Worm (Caenorhabditis elegans) whole organism, L4/young adult: ENCODE measurements around the gene Y41C4A.22.

Experiments used
- W03F9.2 ChIP-seq: fragments of 150-350 bp; optimal IDR thresholded peaks from 2 replicates; lab custom pipeline; 2014; ENCODE audit warnings: missing biosample characterization, missing genetic modification characterization
- dao-5 ChIP-seq: sonication (generic microtip); optimal IDR thresholded peaks from 2 replicates; lab custom pipeline; 2016; ENCODE audit warnings: missing genotype, missing genetic modification characterization, moderate library complexity, missing compliant biosample characterization
- him-1 ChIP-seq: sonication (generic microtip); optimal IDR thresholded peaks from 2 replicates; lab custom pipeline; 2016; ENCODE audit warnings: missing genotype, missing genetic modification reagents, missing genetic modification characterization, missing compliant biosample characterization

Gene Y41C4A.22

ce11 chrIII:11684770-11685169, 10.3 kb upstream of the Y41C4A.22 start:
- TF ChIP-seq him-1 (tag; lab: Kevin White, UChicago) (no peak), W03F9.2 (tag; lab: Kevin White, UChicago) (no peak), dao-5 (tag; lab: Kevin White, UChicago) (no peak)

DNA sequence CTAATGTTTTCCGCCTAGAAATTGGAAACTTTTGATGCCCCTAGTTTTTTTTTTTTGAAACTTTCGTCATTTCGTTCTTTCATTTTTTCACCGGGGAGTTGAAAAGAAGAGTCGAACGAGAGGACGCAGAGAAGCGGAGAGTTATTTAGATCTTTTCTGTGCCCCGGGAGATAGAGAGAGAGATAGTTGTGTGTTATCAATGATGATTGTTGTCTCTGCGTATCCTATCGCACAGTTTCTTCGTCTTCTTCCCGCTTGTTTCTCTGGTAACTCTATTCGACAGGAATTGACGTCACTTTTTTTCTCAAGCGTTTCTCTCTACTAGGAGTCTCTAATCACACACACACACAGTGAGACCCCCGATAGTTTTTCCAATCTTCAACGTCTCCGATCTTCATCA, 5.8 kb upstream of the Y41C4A.22 start:
- TF ChIP-seq dao-5 (tag; lab: Kevin White, UChicago) = no peak
- peak; percentile 48 for TF ChIP-seq W03F9.2 (tag; lab: Kevin White, UChicago)
- TF ChIP-seq him-1 (tag; lab: Kevin White, UChicago) = no peak

DNA sequence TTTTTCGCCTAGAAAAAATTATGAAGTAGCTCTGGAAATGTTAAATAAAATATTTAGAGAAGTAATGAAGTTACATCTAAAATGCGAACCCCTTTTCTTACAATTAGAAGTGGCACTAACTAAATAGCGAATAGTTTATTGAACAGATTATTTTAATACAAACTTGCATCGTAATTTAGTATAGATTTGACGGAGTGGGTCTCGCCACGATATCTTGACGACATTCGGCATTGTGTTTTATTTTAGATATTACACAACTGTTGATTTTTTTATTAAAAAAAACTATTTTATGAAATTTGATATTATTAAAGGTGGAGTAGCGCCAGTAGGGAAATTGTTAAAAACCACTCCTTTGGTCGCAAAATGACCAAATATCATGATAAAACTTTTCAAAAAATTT, 5.2 kb upstream of the Y41C4A.22 start:
- TF ChIP-seq him-1 (tag; lab: Kevin White, UChicago) (no peak), W03F9.2 (tag; lab: Kevin White, UChicago) (no peak), dao-5 (tag; lab: Kevin White, UChicago) (no peak)

ce11 chrIII:11692380-11692779, 2.7 kb upstream of the Y41C4A.22 start:
- TF ChIP-seq W03F9.2 (tag; lab: Kevin White, UChicago) = no peak
- TF ChIP-seq him-1 (tag; lab: Kevin White, UChicago) = no peak
- TF ChIP-seq dao-5 (tag; lab: Kevin White, UChicago) = no peak

- TF ChIP-seq W03F9.2 (tag; lab: Kevin White, UChicago) (no peak), dao-5 (tag; lab: Kevin White, UChicago) (no peak), him-1 (tag; lab: Kevin White, UChicago) (no peak)
Observed at ce11 chrIII:11694506-11694947, 548 bp upstream of the Y41C4A.22 start.

- TF ChIP-seq W03F9.2 (tag; lab: Kevin White, UChicago) = no peak
- no peak for TF ChIP-seq dao-5 (tag; lab: Kevin White, UChicago)
- TF ChIP-seq him-1 (tag; lab: Kevin White, UChicago) = no peak
Observed at ce11 chrIII:11696273-11696672, 1.2 kb downstream of the Y41C4A.22 start, which contains the start of gene Y41C4A.6. Gene Y41C4A.6 (plus strand): TSS chrIII:11696573.

- TF ChIP-seq W03F9.2 (tag; lab: Kevin White, UChicago) = no peak
- TF ChIP-seq him-1 (tag; lab: Kevin White, UChicago) = no peak
- no peak for TF ChIP-seq dao-5 (tag; lab: Kevin White, UChicago)
Observed at ce11 chrIII:11698569-11698968, 3.5 kb downstream of the Y41C4A.22 start, which contains the start of gene Y41C4A.7. Gene Y41C4A.7 (plus strand): TSS chrIII:11698869.

DNA sequence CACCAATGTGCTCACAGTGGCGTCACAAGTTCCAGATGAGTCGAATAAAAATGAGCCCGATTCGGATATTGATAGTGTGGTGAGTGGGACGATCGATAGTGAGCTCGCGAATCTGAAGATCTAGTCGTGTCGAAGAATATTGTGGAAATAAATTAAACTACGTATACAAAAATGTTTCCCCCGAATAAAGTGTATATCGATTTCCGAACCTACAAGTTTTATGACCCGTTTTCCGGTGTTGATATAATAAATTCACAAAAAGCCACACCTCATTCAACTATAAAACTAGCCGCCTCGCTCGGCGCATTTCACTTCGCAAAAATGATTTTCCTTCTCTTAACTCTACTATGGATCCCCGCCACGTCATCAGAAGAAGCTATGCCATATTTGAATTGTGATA, 4.9 kb downstream of the Y41C4A.22 start, which contains the start of gene pqn-84:
Gene pqn-84 (plus strand): TSS at position 301 of the 400 bp plus-strand sequence.
- no peak for TF ChIP-seq him-1 (tag; lab: Kevin White, UChicago)
- no peak for TF ChIP-seq dao-5 (tag; lab: Kevin White, UChicago)
- TF ChIP-seq W03F9.2 (tag; lab: Kevin White, UChicago) = no peak

- TF ChIP-seq him-1 (tag; lab: Kevin White, UChicago) (no peak), dao-5 (tag; lab: Kevin White, UChicago) (no peak)
Observed at ce11 chrIII:11701863-11702262, 6.8 kb downstream of the Y41C4A.22 start.

ce11 chrIII:11703006-11703775, 8.1 kb downstream of the Y41C4A.22 start:
- TF ChIP-seq him-1 (tag; lab: Kevin White, UChicago) = no peak
- no peak for TF ChIP-seq dao-5 (tag; lab: Kevin White, UChicago)
- no peak for TF ChIP-seq W03F9.2 (tag; lab: Kevin White, UChicago)

ce11 chrIII:11703776-11704093, 8.7 kb downstream of the Y41C4A.22 start, which contains the start of gene col-95:
Gene col-95 (plus strand): TSS chrIII:11703994.
- TF ChIP-seq dao-5 (tag; lab: Kevin White, UChicago) = no peak
- TF ChIP-seq him-1 (tag; lab: Kevin White, UChicago) = no peak
- no peak for TF ChIP-seq W03F9.2 (tag; lab: Kevin White, UChicago)

DNA sequence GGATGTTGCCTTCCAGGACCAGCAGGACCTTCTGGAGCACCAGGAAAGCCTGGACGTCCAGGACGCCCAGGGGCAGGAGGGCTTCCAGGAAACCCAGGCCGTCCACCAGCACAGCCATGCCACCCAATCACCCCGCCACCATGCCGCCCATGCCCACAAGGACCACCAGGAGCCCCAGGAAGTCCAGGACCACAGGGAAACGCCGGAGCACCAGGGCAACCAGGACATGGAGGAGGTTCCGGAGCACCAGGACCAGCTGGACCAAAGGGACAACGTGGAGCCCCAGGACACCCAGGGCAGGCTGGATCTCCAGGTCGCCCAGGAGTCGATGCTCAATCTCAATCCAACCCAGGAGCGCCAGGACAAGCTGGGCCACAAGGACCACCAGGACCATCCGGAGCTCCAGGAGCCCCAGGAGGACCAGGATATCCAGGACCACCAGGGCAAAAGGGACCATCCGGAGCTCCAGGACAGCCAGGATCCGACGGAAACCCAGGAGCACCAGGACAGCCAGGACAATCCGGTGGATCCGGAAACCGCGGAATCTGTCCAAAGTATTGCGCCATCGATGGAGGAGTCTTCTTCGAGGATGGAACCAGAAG, 9.4 kb downstream of the Y41C4A.22 start:
- TF ChIP-seq W03F9.2 (tag; lab: Kevin White, UChicago) (no peak), dao-5 (tag; lab: Kevin White, UChicago) (no peak), him-1 (tag; lab: Kevin White, UChicago) (no peak)

- TF ChIP-seq dao-5 (tag; lab: Kevin White, UChicago) (no peak), him-1 (tag; lab: Kevin White, UChicago) (no peak), W03F9.2 (tag; lab: Kevin White, UChicago) (no peak)
Observed at ce11 chrIII:11705930-11706329, 10.9 kb downstream of the Y41C4A.22 start.
